Fruit fly (Drosophila melanogaster): ENCODE measurements around the gene CG14323.

CG14323 gene

dm6 chr3R:17604198-17604879 lies 17.6 kb downstream of the CG14323 start (continued):
- TF ChIP-seq Fer3 (tag; optimal IDR thresholded peaks at IDR 0.05) (peak; percentile 72), Mes4 (GFP tag; optimal IDR thresholded peaks at IDR 0.05) (no peak), lmd (GFP tag; IDR thresholded peaks at IDR 0.05) (peak; percentile 83), CG11504 (tag; optimal IDR thresholded peaks at IDR 0.05) (peak; percentile 91), Ada2b (GFP tag; IDR thresholded peaks at IDR 0.05) (peak; percentile 66), danr (GFP tag; IDR thresholded peaks at IDR 0.05) (peak; percentile 69), CG4404 (GFP tag; IDR thresholded peaks at IDR 0.05) (peak; percentile 90), CG6254 (GFP tag; optimal IDR thresholded peaks at IDR 0.05) (peak; percentile 81), Oaz (GFP tag; IDR thresholded peaks at IDR 0.05) (peak; percentile 33; the same call in 1 of the 2 replicates), CkIIα-i1 (GFP tag; IDR thresholded peaks at IDR 0.05) (no peak), CG30403 (GFP tag; optimal IDR thresholded peaks at IDR 0.05) (peak; percentile 80), pros (GFP tag; optimal IDR thresholded peaks at IDR 0.05) (peak; percentile 99), Gug (GFP tag; IDR thresholded peaks at IDR 0.05) (peak; percentile 26; the same call in 1 of the 4 replicates), CG8478 (optimal IDR thresholded peaks at IDR 0.05) (peak; percentile 57), CG17385 (GFP tag; optimal IDR thresholded peaks at IDR 0.05) (peak; percentile 83), ato (GFP tag; IDR thresholded peaks at IDR 0.05; ENCODE audit: partially characterized antibody) (no peak), Gsc (GFP tag; IDR thresholded peaks at IDR 0.05) (no peak), CG11247 (GFP tag; IDR thresholded peaks at IDR 0.05) (no peak), CG7372 (GFP tag; IDR thresholded peaks at IDR 0.05) (peak; percentile 19), CG14441 (GFP tag; IDR thresholded peaks at IDR 0.05) (peak; percentile 64), gro (GFP tag; optimal IDR thresholded peaks at IDR 0.05) (no peak), lab (GFP tag; optimal IDR thresholded peaks at IDR 0.05) (peak; percentile 84), CG3407 (GFP tag; optimal IDR thresholded peaks at IDR 0.05) (peak; percentile 75), CG17612 (GFP tag; IDR thresholded peaks at IDR 0.05) (peak; percentile 47), CG31224 (GFP tag; IDR thresholded peaks at IDR 0.05) (peak; percentile 98), CG8359 (GFP tag; optimal IDR thresholded peaks at IDR 0.05; ENCODE audit: borderline replicate concordance) (peak; percentile 77), Ets65A (GFP tag) (peak; percentile 65), CG15696 (tag; optimal IDR thresholded peaks at IDR 0.05) (peak; percentile 95), zfh1 (GFP tag; IDR thresholded peaks at IDR 0.05) (peak; percentile 78), nerfin-1 (tag; optimal IDR thresholded peaks at IDR 0.05) (peak; percentile 47), Med (GFP tag) (peak; percentile 78), CG31441 (GFP tag; IDR thresholded peaks at IDR 0.05) (peak; percentile 91), ap (GFP tag; IDR thresholded peaks at IDR 0.05) (peak; percentile 46; the same call in 1 of the 2 replicates), CG6813 (GFP tag; optimal IDR thresholded peaks at IDR 0.05) (peak; percentile 88), gcm (GFP tag; optimal IDR thresholded peaks at IDR 0.05) (peak; percentile 72), Nf-YB (GFP tag; optimal IDR thresholded peaks at IDR 0.05) (peak; percentile 44), CG1603 (tag; optimal IDR thresholded peaks at IDR 0.05) (peak; percentile 49), sob (GFP tag; IDR thresholded peaks at IDR 0.05) (peak; percentile 34; the same call in 1 of the 2 replicates), dysf (GFP tag; IDR thresholded peaks at IDR 0.05) (peak; percentile 69), ERR (GFP tag; optimal IDR thresholded peaks at IDR 0.05) (no peak), CG16815 (GFP tag; optimal IDR thresholded peaks at IDR 0.05) (peak; percentile 85), Sox102F (GFP tag; optimal IDR thresholded peaks at IDR 0.05) (peak; percentile 76), Pdp1 (GFP tag; optimal IDR thresholded peaks at IDR 0.05) (peak; percentile 50 to 93), Elba2 (GFP tag; optimal IDR thresholded peaks at IDR 0.05) (peak; percentile 41), NK7.1 (GFP tag; optimal IDR thresholded peaks at IDR 0.05) (no peak), CG15269 (tag; optimal IDR thresholded peaks at IDR 0.05) (peak; percentile 86), CG7357 (GFP tag; IDR thresholded peaks at IDR 0.05) (peak; percentile 69), cwo (GFP tag; optimal IDR thresholded peaks at IDR 0.05) (peak; percentile 79), Fer1 (GFP tag; optimal IDR thresholded peaks at IDR 0.05) (peak; percentile 90), gt (GFP tag; IDR thresholded peaks at IDR 0.05) (peak; percentile 68; the same call in 1 of the 2 replicates)

Data from whole organism, embryonic.